Worm (Caenorhabditis elegans) whole organism, late embryonic: ENCODE results near the gene col-177.

Experiments
- C38D4.7 ChIP-seq: fragments of 200-800 bp; sonication (Bioruptor generic); optimal IDR thresholded peaks from 2 replicates; lab custom pipeline; 2018; ENCODE audit warnings: mild to moderate bottlenecking, missing genetic modification characterization, moderate library complexity, missing compliant biosample characterization
- F13H6.1 ChIP-seq: sonication (generic microtip); optimal IDR thresholded peaks from 2 replicates; lab custom pipeline; 2016; ENCODE audit warnings: missing genetic modification characterization, missing compliant biosample characterization
- T23F11.4 ChIP-seq: fragments of 200-800 bp; sonication (Bioruptor generic); optimal IDR thresholded peaks from 2 replicates; lab custom pipeline; 2018; ENCODE audit warnings: mild to moderate bottlenecking, missing genetic modification characterization, missing compliant biosample characterization
- Y22D7AL.16 ChIP-seq: sonication (generic microtip); optimal IDR thresholded peaks from 2 replicates; lab custom pipeline; 2016; ENCODE audit warnings: missing genetic modification characterization, missing compliant biosample characterization
- ceh-14 ChIP-seq: sonication (generic microtip); optimal IDR thresholded peaks from 2 replicates; lab custom pipeline; 2016; ENCODE audit warnings: missing genotype, missing genetic modification characterization, missing compliant biosample characterization
- ceh-18 ChIP-seq: sonication (generic microtip); optimal IDR thresholded peaks from 2 replicates; lab custom pipeline; 2016; ENCODE audit warnings: missing genetic modification characterization, missing compliant biosample characterization
- ceh-19 ChIP-seq: fragments of 200-800 bp; sonication (Bioruptor generic); optimal IDR thresholded peaks from 2 replicates; lab custom pipeline; 2018; ENCODE audit warnings: mild to moderate bottlenecking, missing genetic modification characterization, missing compliant biosample characterization
- ceh-22 ChIP-seq: sonication (generic microtip); optimal IDR thresholded peaks from 2 replicates; lab custom pipeline; 2017; ENCODE audit warnings: missing biosample characterization, missing genetic modification characterization
- ceh-24 ChIP-seq: sonication (generic microtip); optimal IDR thresholded peaks from 2 replicates; lab custom pipeline; 2016; ENCODE audit warnings: mild to moderate bottlenecking, missing genetic modification characterization, missing compliant biosample characterization
- ceh-30 ChIP-seq: fragments of 150-350 bp; optimal IDR thresholded peaks from 2 replicates; lab custom pipeline; 2014; ENCODE audit warnings: missing biosample characterization, missing genetic modification characterization
- ceh-34 ChIP-seq: sonication (generic microtip); optimal IDR thresholded peaks from 2 replicates; lab custom pipeline; 2016; ENCODE audit warnings: mild to moderate bottlenecking, missing genetic modification characterization, missing compliant biosample characterization
- ceh-6 ChIP-seq: fragments of 200-800 bp; sonication (Bioruptor generic); optimal IDR thresholded peaks from 2 replicates; lab custom pipeline; 2018; ENCODE audit warnings: mild to moderate bottlenecking, missing genetic modification characterization, missing compliant biosample characterization
- che-1 ChIP-seq: sonication (generic microtip); optimal IDR thresholded peaks from 2 replicates; lab custom pipeline; 2016; ENCODE audit warnings: mild to moderate bottlenecking, missing genetic modification characterization, missing compliant biosample characterization
- dmd-4 ChIP-seq: sonication (generic microtip); optimal IDR thresholded peaks from 2 replicates; lab custom pipeline; 2016; ENCODE audit warnings: borderline replicate concordance, missing genetic modification characterization, missing compliant biosample characterization
- elt-2 ChIP-seq: sonication (generic microtip); optimal IDR thresholded peaks from 2 replicates; lab custom pipeline; 2016; ENCODE audit warnings: missing genetic modification reagents, missing genetic modification characterization, missing compliant biosample characterization
- elt-4 ChIP-seq: sonication (generic microtip); optimal IDR thresholded peaks from 2 replicates; lab custom pipeline; 2016; ENCODE audit warnings: missing genetic modification characterization, missing compliant biosample characterization
- eyg-1 ChIP-seq: sonication (generic microtip); optimal IDR thresholded peaks from 2 replicates; lab custom pipeline; 2016; ENCODE audit warnings: missing genotype, missing genetic modification characterization, missing compliant biosample characterization
- fax-1 ChIP-seq: sonication (generic microtip); optimal IDR thresholded peaks from 2 replicates; lab custom pipeline; 2016; ENCODE audit warnings: missing genotype, missing genetic modification characterization, missing compliant biosample characterization
- fkh-10 ChIP-seq: fragments of 150-350 bp; optimal IDR thresholded peaks from 2 replicates; lab custom pipeline; 2014; ENCODE audit warnings: missing biosample characterization, missing genetic modification reagents, missing genetic modification characterization
- hlh-13 ChIP-seq: fragments of 200-800 bp; sonication (Bioruptor generic); optimal IDR thresholded peaks from 2 replicates; lab custom pipeline; 2018; ENCODE audit warnings: mild to moderate bottlenecking, missing genetic modification characterization, missing compliant biosample characterization
- hlh-15 ChIP-seq: sonication (generic microtip); optimal IDR thresholded peaks from 2 replicates; lab custom pipeline; 2016; ENCODE audit warnings: missing genetic modification characterization, missing compliant biosample characterization
- hlh-30 ChIP-seq: sonication (generic microtip); optimal IDR thresholded peaks from 2 replicates; lab custom pipeline; 2017; ENCODE audit warnings: antibody characterized with exemption, missing genetic modification characterization, missing compliant biosample characterization; ENCODE audit not compliant: insufficient read depth
- madf-2 ChIP-seq: sonication (generic microtip); optimal IDR thresholded peaks from 2 replicates; lab custom pipeline; 2017; ENCODE audit warnings: missing genetic modification characterization, missing compliant biosample characterization
- mec-3 ChIP-seq: sonication (generic microtip); optimal IDR thresholded peaks from 2 replicates; lab custom pipeline; 2016; ENCODE audit warnings: borderline replicate concordance, missing genetic modification characterization, missing compliant biosample characterization
- nfya-1 ChIP-seq: sonication (generic microtip); optimal IDR thresholded peaks from 2 replicates; lab custom pipeline; 2017; ENCODE audit warnings: missing genetic modification characterization, mild to moderate bottlenecking, missing compliant biosample characterization, antibody characterized with exemption, moderate library complexity
- nhr-232 ChIP-seq: sonication (generic microtip); optimal IDR thresholded peaks from 2 replicates; lab custom pipeline; 2016; ENCODE audit warnings: missing genetic modification characterization, missing compliant biosample characterization
- pat-9 ChIP-seq: fragments of 200-800 bp; sonication (Bioruptor generic); optimal IDR thresholded peaks from 2 replicates; lab custom pipeline; 2018; ENCODE audit warnings: mild to moderate bottlenecking, missing genetic modification characterization, moderate library complexity, missing compliant biosample characterization
- pros-1 ChIP-seq: fragments of 150-350 bp; optimal IDR thresholded peaks from 2 replicates; lab custom pipeline; 2014; ENCODE audit warnings: missing biosample characterization, missing genetic modification reagents, missing genetic modification characterization
- ref-2 ChIP-seq: sonication (generic microtip); optimal IDR thresholded peaks from 2 replicates; lab custom pipeline; 2016; ENCODE audit warnings: missing genetic modification characterization, missing compliant biosample characterization
- sox-4 ChIP-seq: sonication (generic microtip); optimal IDR thresholded peaks from 2 replicates; lab custom pipeline; 2017; ENCODE audit warnings: mild to moderate bottlenecking, missing genetic modification characterization, inconsistent platforms, missing compliant biosample characterization
- tbx-2 ChIP-seq: sonication (generic microtip); optimal IDR thresholded peaks from 2 replicates; lab custom pipeline; 2016; ENCODE audit warnings: missing genetic modification characterization, missing compliant biosample characterization
- tbx-7 ChIP-seq: sonication (generic microtip); optimal IDR thresholded peaks from 2 replicates; lab custom pipeline; 2016; ENCODE audit warnings: missing genotype, missing genetic modification characterization, missing compliant biosample characterization
- ttx-3 ChIP-seq: sonication (generic microtip); optimal IDR thresholded peaks from 2 replicates; lab custom pipeline; 2016; ENCODE audit warnings: missing genetic modification reagents, missing genetic modification characterization, missing compliant biosample characterization
- unc-42 ChIP-seq: sonication (generic microtip); optimal IDR thresholded peaks from 2 replicates; lab custom pipeline; 2016; ENCODE audit warnings: missing genotype, missing genetic modification characterization, missing compliant biosample characterization
- unc-86 ChIP-seq: sonication (generic microtip); optimal IDR thresholded peaks from 2 replicates; lab custom pipeline; 2016; ENCODE audit warnings: missing genetic modification characterization, missing compliant biosample characterization

col-177 gene

ce11 chrX:11001750-11002149 lies at the start of gene col-177:
TSS of gene col-177 (minus strand) at chrX:11001850.
- TF ChIP-seq unc-86 (tag; lab: Kevin White, UChicago) = no peak
- TF ChIP-seq hlh-15 (tag; lab: Kevin White, UChicago) = no peak

DNA sequence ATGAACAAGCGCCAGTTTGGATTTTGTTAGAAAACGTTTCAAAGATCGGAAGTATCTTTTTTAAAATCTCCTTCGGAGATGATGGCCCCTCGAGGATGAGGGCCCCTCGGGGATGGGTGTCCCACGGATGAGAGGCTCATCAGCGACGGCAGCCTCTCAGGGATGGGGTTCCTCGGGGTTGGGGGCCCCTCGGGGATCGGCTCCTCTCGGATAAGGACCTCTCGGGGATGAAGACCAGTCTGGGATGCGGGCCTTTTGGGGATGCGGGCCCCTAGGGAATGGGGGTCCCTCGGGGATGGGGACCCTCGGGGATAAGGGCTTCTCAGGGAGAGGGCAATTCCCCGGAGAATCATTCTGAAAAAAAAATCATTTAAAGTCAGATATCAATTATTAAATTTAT lies 48.7 kb upstream of the col-177 start:
- TF ChIP-seq ceh-14 (tag; lab: Kevin White, UChicago) (no peak), fkh-10 (GFP tag; lab: Kevin White, UChicago) (no peak), pros-1 (tag; lab: Kevin White, UChicago) (no peak), C38D4.7 (no peak), elt-2 (tag; lab: Kevin White, UChicago) (no peak), ref-2 (tag; lab: Kevin White, UChicago) (no peak), ceh-24 (tag; lab: Kevin White, UChicago) (no peak), mec-3 (tag; lab: Kevin White, UChicago) (no peak), hlh-15 (tag; lab: Kevin White, UChicago) (no peak), ceh-18 (no peak), ceh-19 (GFP tag; lab: Kevin White, UChicago) (no peak), tbx-2 (tag; lab: Kevin White, UChicago) (no peak), eyg-1 (tag; lab: Kevin White, UChicago) (no peak), ceh-6 (GFP tag; lab: Kevin White, UChicago) (no peak), hlh-13 (GFP tag; lab: Kevin White, UChicago) (no peak), sox-4 (no peak), F13H6.1 (tag; lab: Kevin White, UChicago) (no peak), che-1 (tag; lab: Kevin White, UChicago) (no peak)

DNA sequence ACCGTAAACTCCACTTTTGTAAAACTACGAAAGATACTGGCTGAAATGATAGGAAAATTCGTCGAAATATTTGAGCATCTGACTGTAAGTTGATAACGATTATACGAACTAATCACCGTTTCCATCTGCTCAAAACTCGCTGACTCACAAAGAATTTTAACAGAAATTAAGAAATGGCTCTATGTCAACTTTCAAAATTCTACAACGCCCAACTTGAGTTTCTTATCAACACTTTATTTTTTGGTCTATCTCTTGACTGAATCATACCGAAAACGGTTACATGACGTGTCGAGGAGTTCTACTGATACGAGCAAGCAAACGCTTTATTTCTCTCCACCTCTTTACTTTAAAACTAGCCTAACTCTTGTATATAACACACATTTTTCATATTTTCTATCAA lies 45.5 kb upstream of the col-177 start, which contains the start of gene clc-1:
Gene clc-1 (plus strand): TSS at position 264 of the 400 bp plus-strand sequence.
- TF ChIP-seq elt-2 (tag; lab: Kevin White, UChicago) = peak; percentile 59
- TF ChIP-seq madf-2 (tag; lab: Kevin White, UChicago) = no peak

ce11 chrX:11042777-11043176 lies 41.1 kb upstream of the col-177 start, which contains the start of gene C09F12.3:
TSS of gene C09F12.3 (minus strand) at chrX:11042877.
- TF ChIP-seq elt-4 (tag; lab: Kevin White, UChicago) (no peak), eyg-1 (tag; lab: Kevin White, UChicago) (no peak), ceh-22 (tag; lab: Kevin White, UChicago) (no peak)
- TF ChIP-seq, all 69 proteins: peak for 0

- TF ChIP-seq ceh-18 (no peak), tbx-2 (tag; lab: Kevin White, UChicago) (no peak), unc-42 (tag; lab: Kevin White, UChicago) (no peak), pat-9 (no peak), nfya-1 (tag; lab: Kevin White, UChicago) (no peak), ceh-34 (tag; lab: Kevin White, UChicago) (no peak), nhr-232 (no peak), T23F11.4 (GFP tag; lab: Kevin White, UChicago) (no peak), fax-1 (tag; lab: Kevin White, UChicago) (no peak), ttx-3 (tag; lab: Kevin White, UChicago) (no peak), ceh-30 (tag; lab: Kevin White, UChicago) (no peak), Y22D7AL.16 (tag; lab: Kevin White, UChicago) (no peak), hlh-15 (tag; lab: Kevin White, UChicago) (no peak), dmd-4 (tag; lab: Kevin White, UChicago) (no peak), hlh-30 (tag; lab: Kevin White, UChicago) (no peak), tbx-7 (tag; lab: Kevin White, UChicago) (no peak), madf-2 (tag; lab: Kevin White, UChicago) (no peak)
Observed at ce11 chrX:11038221-11038620, 36.6 kb upstream of the col-177 start.
